Worm (Caenorhabditis elegans): Measurements from ENCODE around the gene Y73B3A.1.
"Not testable (repeated sequence)": the region's sequence is repeated elsewhere in the genome, so short reads cannot be mapped to it uniquely, and the experiment has no call there.

DNA sequence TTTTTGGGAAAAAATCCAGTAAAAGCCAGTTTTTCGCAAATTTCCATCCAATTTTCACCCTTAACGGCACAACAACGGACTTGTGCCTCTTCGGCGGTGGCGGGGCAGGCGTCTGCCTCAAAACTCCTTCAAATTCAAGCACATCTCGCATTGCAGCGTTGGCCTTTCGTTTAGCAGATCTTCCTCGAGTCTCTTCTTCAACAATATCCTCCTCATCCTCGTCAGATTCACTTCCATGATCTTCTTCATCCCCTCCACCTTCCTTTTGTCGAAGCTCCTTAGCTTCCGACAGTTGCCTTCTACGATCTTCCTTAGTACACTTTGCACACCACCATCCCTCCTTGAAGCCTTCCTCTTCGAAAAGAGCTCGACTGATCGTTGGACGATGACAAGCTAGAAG lies 37.9 kb downstream of the Y73B3A.1 start:
- not testable (repeated sequence) for TF ChIP-seq daf-19 (GFP tag; conservative IDR thresholded peaks at IDR 0.05); lin-15B (tag; optimal IDR thresholded peaks at IDR 0.05); hlh-11 (tag; optimal IDR thresholded peaks at IDR 0.05); zag-1 (tag; optimal IDR thresholded peaks at IDR 0.05); mdl-1 (tag; optimal IDR thresholded peaks at IDR 0.05); aha-1 (tag); fkh-10 (GFP tag; optimal IDR thresholded peaks at IDR 0.05)
